Worm (Caenorhabditis elegans): ENCODE data around the gene R107.9.

R107.9 gene

DNA sequence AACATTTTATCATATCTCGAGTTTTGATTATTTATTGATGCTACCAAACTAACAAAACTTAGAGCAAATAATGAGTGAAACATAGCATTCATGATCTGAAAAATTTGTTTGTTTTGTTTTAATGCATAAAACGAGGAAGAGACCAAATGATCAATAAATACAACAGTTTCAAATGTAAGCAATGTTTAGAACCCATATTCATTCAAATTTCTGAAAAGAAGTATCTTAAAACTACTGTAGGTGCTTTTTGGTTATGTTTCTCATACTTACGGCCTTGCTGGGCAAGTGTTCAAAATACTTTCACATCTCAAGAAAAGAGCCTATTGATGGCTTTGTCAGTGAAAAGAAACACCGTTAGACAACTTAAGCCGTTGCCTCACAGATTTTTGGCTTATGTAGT lies 40.0 kb downstream of the R107.9 start, which contains the start of gene F02A9.1 (continued):
- TF ChIP-seq K11D2.4 (GFP tag; IDR thresholded peaks at IDR 0.05) = no peak
- TF ChIP-seq snpc-4 (GFP tag; optimal IDR thresholded peaks at IDR 0.05) = no peak
- TF ChIP-seq snpc-4 (tag; optimal IDR thresholded peaks at IDR 0.05) = no peak

DNA sequence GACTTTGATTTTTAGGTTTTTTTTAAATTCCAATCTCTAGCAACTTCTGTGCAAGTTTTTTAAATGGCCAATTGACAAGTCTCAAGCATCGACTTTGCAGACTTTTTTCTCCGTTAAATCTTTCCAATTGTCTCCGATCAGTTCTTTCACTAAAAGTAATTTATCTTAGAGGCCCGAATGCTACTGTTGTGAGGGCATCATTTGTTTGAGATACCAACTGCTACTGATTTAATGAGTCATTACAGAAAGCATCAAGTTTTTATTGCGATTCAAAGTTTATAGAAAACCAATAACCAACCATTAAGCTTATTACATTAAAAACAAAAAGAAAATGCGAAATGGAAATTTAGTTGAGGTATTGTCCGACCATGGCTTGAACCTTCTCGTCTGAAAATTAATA lies 42.4 kb downstream of the R107.9 start:
- TF ChIP-seq madf-3 (GFP tag; IDR thresholded peaks at IDR 0.05) (no peak), dox-1 (GFP tag; IDR thresholded peaks at IDR 0.05) (no peak), B0035.1 (tag; optimal IDR thresholded peaks at IDR 0.05) (no peak)

DNA sequence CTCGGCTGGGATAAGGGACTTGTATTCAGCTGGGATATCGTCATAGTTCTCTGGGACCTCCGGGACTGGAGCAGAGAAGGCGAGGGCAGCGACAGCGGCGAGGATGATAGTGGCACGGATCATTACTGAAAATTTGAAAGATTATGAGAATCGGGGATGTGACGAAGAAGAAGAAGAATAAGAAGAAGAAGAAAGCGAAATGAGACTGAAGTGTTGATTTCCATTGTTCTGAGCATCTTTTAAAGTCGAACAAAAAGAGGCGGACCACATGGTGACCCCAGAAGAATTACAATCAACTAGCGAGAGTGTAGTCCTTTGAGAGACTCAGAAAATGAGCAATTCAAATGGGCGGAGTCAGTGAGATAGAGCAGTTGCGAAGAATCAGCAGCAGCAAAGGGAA lies 43.3 kb downstream of the R107.9 start, which contains the start of gene far-1:
Gene far-1, minus strand, starts transcription at position 125 of the 400 bp plus-strand sequence.
- TF ChIP-seq ceh-40 (GFP tag; IDR thresholded peaks at IDR 0.05) = no peak
- no peak for TF ChIP-seq lag-1 (GFP tag; IDR thresholded peaks at IDR 0.05)
- TF ChIP-seq nfyb-1 (GFP tag; IDR thresholded peaks at IDR 0.05) = no peak
- TF ChIP-seq ceh-27 (GFP tag; optimal IDR thresholded peaks at IDR 0.05) = no peak
- no peak for TF ChIP-seq ZK185.1 (tag; optimal IDR thresholded peaks at IDR 0.05; ENCODE audit: poor library complexity, severe bottlenecking)
- no peak for TF ChIP-seq madf-8 (GFP tag; conservative IDR thresholded peaks at IDR 0.05)
- TF ChIP-seq ztf-3 (GFP tag; optimal IDR thresholded peaks at IDR 0.05) = no peak
- no peak for TF ChIP-seq madf-10 (tag; optimal IDR thresholded peaks at IDR 0.05)
- TF ChIP-seq tbp1 (GFP tag; optimal IDR thresholded peaks at IDR 0.05) = no peak

- 0 out of 2 replicates have a peak, but pooled peaks have one; percentile 46 for TF ChIP-seq nfyb-1 (GFP tag; IDR thresholded peaks at IDR 0.05)
- 0 out of 2 replicates have a peak, but pooled peaks have one; percentile 6 for TF ChIP-seq egrh-3 (GFP tag; IDR thresholded peaks at IDR 0.05)
- no peak for TF ChIP-seq lag-1 (GFP tag; IDR thresholded peaks at IDR 0.05)
- peak; percentile 75 for TF ChIP-seq zfh-2 (GFP tag; conservative IDR thresholded peaks at IDR 0.05)
Observed at ce11 chrIII:9081763-9082162, 44.0 kb downstream of the R107.9 start, which contains the start of gene far-2. Gene far-2, plus strand, starts transcription at chrIII:9081828.

- TF ChIP-seq hrde-1 (tag; optimal IDR thresholded peaks at IDR 0.05; ENCODE audit: borderline replicate concordance) = no peak
- no peak for TF ChIP-seq sdz-38 (tag; optimal IDR thresholded peaks at IDR 0.05)
- TF ChIP-seq efl-1 (GFP tag; optimal IDR thresholded peaks at IDR 0.05) = no peak
- no peak for TF ChIP-seq D2030.7 (GFP tag; IDR thresholded peaks at IDR 0.05)
- TF ChIP-seq let-607 (tag; optimal IDR thresholded peaks at IDR 0.05) = no peak
- peak in 1 of 3 experiments; percentile 11 for TF ChIP-seq lin-35 (GFP tag; optimal IDR thresholded peaks at IDR 0.05)
- peak; percentile 42 for TF ChIP-seq somi-1 (GFP tag; optimal IDR thresholded peaks at IDR 0.05)
- TF ChIP-seq F57C9.4 (tag; optimal IDR thresholded peaks at IDR 0.05) = no peak
- no peak for TF ChIP-seq F33H1.4 (GFP tag; IDR thresholded peaks at IDR 0.05)
- TF ChIP-seq lir-1 (GFP tag; conservative IDR thresholded peaks at IDR 0.05) = no peak
- TF ChIP-seq ceh-79 (tag; optimal IDR thresholded peaks at IDR 0.05) = no peak
Observed at ce11 chrIII:9083118-9083517, 45.4 kb downstream of the R107.9 start.

ce11 chrIII:9084329-9084728 lies 46.6 kb downstream of the R107.9 start:
- TF ChIP-seq lag-1 (GFP tag; IDR thresholded peaks at IDR 0.05) (no peak), cebp-1 (GFP tag; IDR thresholded peaks at IDR 0.05) (no peak), cebp-1 (tag; optimal IDR thresholded peaks at IDR 0.05) (peak; percentile 13), mcd-1 (GFP tag; IDR thresholded peaks at IDR 0.05) (0 out of 2 replicates have a peak, but pooled peaks have one; percentile 11), B0336.3 (GFP tag; IDR thresholded peaks at IDR 0.05) (0 out of 2 replicates have a peak, but pooled peaks have one; percentile 14)
